Fruit fly (Drosophila melanogaster): Measurements from ENCODE around the gene Srrm1.

- no peak for TF ChIP-seq ttk (optimal IDR thresholded peaks at IDR 0.05)
- no peak for TF ChIP-seq insv (optimal IDR thresholded peaks at IDR 0.05)
- TF ChIP-seq Myc (optimal IDR thresholded peaks at IDR 0.05) = no peak
- no peak for TF ChIP-seq h (optimal IDR thresholded peaks at IDR 0.05)
- no peak for TF ChIP-seq Sin3A (optimal IDR thresholded peaks at IDR 0.05)
- no peak for TF ChIP-seq psq (optimal IDR thresholded peaks at IDR 0.05)
Observed at dm6 chr3L:13032915-13033282, 3.7 kb upstream of the Srrm1 start.

Measured in Kc167 (cell line).